Worm (Caenorhabditis elegans): ENCODE results near the gene ceph-41.
A peak's percentile ranks its signal among the peaks of the same experiment; 100 is the strongest.

DNA sequence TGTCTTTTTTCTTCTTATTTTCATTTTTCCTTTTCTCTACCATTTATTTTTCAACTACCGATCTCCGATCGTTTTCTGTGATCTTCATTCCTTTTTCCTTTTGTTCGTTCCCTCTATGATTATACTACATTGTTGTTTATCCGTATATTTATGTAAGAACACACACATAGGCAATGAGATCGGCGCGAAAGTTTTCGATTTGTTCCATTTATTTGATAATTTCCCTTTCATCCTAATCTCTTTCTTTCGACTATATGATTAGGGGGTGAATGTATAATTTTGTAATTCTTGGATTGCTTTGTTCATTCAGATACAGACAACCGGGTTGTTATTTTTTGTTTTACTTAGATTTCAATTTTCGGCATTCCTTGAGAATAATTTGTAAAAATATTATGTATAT, 46.6 kb downstream of the ceph-41 start:
- no peak for TF ChIP-seq fkh-10 (GFP tag; optimal IDR thresholded peaks at IDR 0.05)
- TF ChIP-seq madf-5 (GFP tag; IDR thresholded peaks at IDR 0.05), result no peak
- TF ChIP-seq hlh-30 (tag; optimal IDR thresholded peaks at IDR 0.05; ENCODE audit: insufficient read depth), result no peak
- TF ChIP-seq nhr-237 (tag; optimal IDR thresholded peaks at IDR 0.05), result no peak
- TF ChIP-seq pha-4 (GFP tag; IDR thresholded peaks at IDR 0.05), result no peak
- TF ChIP-seq pha-4 (tag; optimal IDR thresholded peaks at IDR 0.05), result no peak
- TF ChIP-seq unc-62 (GFP tag; optimal IDR thresholded peaks at IDR 0.05 in 1 of 2), result peak in 1 of 2 experiments; percentile 13
- no peak for TF ChIP-seq unc-62 (tag; optimal IDR thresholded peaks at IDR 0.05)
- no peak for TF ChIP-seq mdl-1 (tag; optimal IDR thresholded peaks at IDR 0.05)
- TF ChIP-seq daf-8 (GFP tag; IDR thresholded peaks at IDR 0.05), result no peak
- no peak for TF ChIP-seq dpl-1 (GFP tag; optimal IDR thresholded peaks at IDR 0.05)
- no peak for TF ChIP-seq tra-1 (GFP tag; IDR thresholded peaks at IDR 0.05)
- TF ChIP-seq nhr-6 (tag; optimal IDR thresholded peaks at IDR 0.05), result no peak
- no peak for TF ChIP-seq pqm-1 (tag; optimal IDR thresholded peaks at IDR 0.05)
- TF ChIP-seq zfp-3 (GFP tag; conservative IDR thresholded peaks at IDR 0.05), result no peak
- TF ChIP-seq ama-1 (optimal IDR thresholded peaks at IDR 0.05), result no peak
